Fruit fly (Drosophila melanogaster) whole organism, embryonic: ENCODE results near the gene Tim8.
A peak's percentile ranks its signal among the peaks of the same experiment; 100 is the strongest.

Source experiments
- Antp ChIP-seq: fragments of 200-800 bp; sonication (Bioruptor generic); optimal IDR thresholded peaks from 3 replicates; lab custom pipeline; 2016; ENCODE audit warnings: missing biosample characterization, missing genetic modification characterization
- Awh ChIP-seq: fragments of 200-800 bp; sonication (Bioruptor generic); IDR thresholded peaks from 2 replicates; pipeline ENCODE4, ENCODE4 v1.3.6; 2022; ENCODE audit warnings: missing biosample characterization, missing genetic modification characterization
- Blimp-1 ChIP-seq: fragments of 200-800 bp; sonication (Bioruptor generic); optimal IDR thresholded peaks from 3 replicates; lab custom pipeline; 2018; ENCODE audit warnings: missing biosample characterization, missing genetic modification characterization, mild to moderate bottlenecking, moderate library complexity, missing genetic modification reagents
- CG10321 ChIP-seq: fragments of 200-800 bp; sonication (Bioruptor generic); IDR thresholded peaks from 2 replicates; pipeline ENCODE4 v1.3.6; 2022; ENCODE audit warnings: missing biosample characterization, missing genetic modification characterization
- CG10979 ChIP-seq: fragments of 200-800 bp; sonication (Bioruptor generic); optimal IDR thresholded peaks from 2 replicates; lab custom pipeline; 2018; ENCODE audit warnings: missing biosample characterization, mild to moderate bottlenecking, missing genetic modification characterization, moderate library complexity
- CG12769 ChIP-seq: fragments of 200-800 bp; sonication (Bioruptor generic); optimal IDR thresholded peaks from 2 replicates; lab custom pipeline; 2019; ENCODE audit warnings: missing biosample characterization, mild to moderate bottlenecking, missing genetic modification characterization, moderate library complexity
- CG13624 ChIP-seq: fragments of 200-800 bp; sonication (Bioruptor generic); optimal IDR thresholded peaks from 2 replicates; lab custom pipeline; 2016; ENCODE audit warnings: missing biosample characterization, missing genetic modification characterization
- CG1603 ChIP-seq: fragments of 200-800 bp; sonication (Bioruptor generic); optimal IDR thresholded peaks from 2 replicates; lab custom pipeline; 2019; ENCODE audit warnings: missing biosample characterization, mild to moderate bottlenecking, missing genetic modification characterization, moderate library complexity
- CG17385 ChIP-seq: fragments of 200-800 bp; sonication (Bioruptor generic); optimal IDR thresholded peaks from 3 replicates; lab custom pipeline; 2018; ENCODE audit warnings: missing biosample characterization, mild to moderate bottlenecking, missing genetic modification characterization
- CG18011 ChIP-seq: fragments of 200-800 bp; sonication (Bioruptor generic); optimal IDR thresholded peaks from 2 replicates; lab custom pipeline; 2017; ENCODE audit warnings: missing biosample characterization, missing genetic modification characterization, mild to moderate bottlenecking, moderate library complexity, missing genotype
- CG1832 ChIP-seq: fragments of 200-800 bp; sonication (Bioruptor generic); optimal IDR thresholded peaks from 2 replicates; lab custom pipeline; 2017; ENCODE audit warnings: missing biosample characterization, mild to moderate bottlenecking, missing genetic modification characterization, inconsistent platforms
- CG18476 ChIP-seq: fragments of 200-800 bp; sonication (Bioruptor generic); optimal IDR thresholded peaks from 2 replicates; lab custom pipeline; 2016; ENCODE audit warnings: missing biosample characterization, mild to moderate bottlenecking, missing genetic modification characterization
- CG18619 ChIP-seq: fragments of 200-800 bp; sonication (Bioruptor generic); optimal IDR thresholded peaks from 3 replicates; lab custom pipeline; 2017; ENCODE audit warnings: missing biosample characterization, mild to moderate bottlenecking, missing genetic modification characterization
- CG2120 ChIP-seq: fragments of 200-800 bp; sonication (Bioruptor generic); optimal IDR thresholded peaks from 3 replicates; lab custom pipeline; 2016; ENCODE audit warnings: missing biosample characterization, missing genetic modification characterization
- CG2678 ChIP-seq: fragments of 200-800 bp; sonication (Bioruptor generic); optimal IDR thresholded peaks from 3 replicates; lab custom pipeline; 2019; ENCODE audit warnings: missing biosample characterization, mild to moderate bottlenecking, missing genetic modification characterization, moderate library complexity
- CG30403 ChIP-seq: fragments of 200-800 bp; sonication (Bioruptor generic); optimal IDR thresholded peaks from 3 replicates; lab custom pipeline; 2016; ENCODE audit warnings: missing biosample characterization, missing genetic modification characterization
- CG8281 ChIP-seq: fragments of 200-800 bp; sonication (Bioruptor generic); optimal IDR thresholded peaks from 2 replicates; lab custom pipeline; 2018; ENCODE audit warnings: missing biosample characterization, mild to moderate bottlenecking, missing genetic modification characterization, moderate library complexity
- CG8388 ChIP-seq: fragments of 200-800 bp; sonication (Bioruptor generic); optimal IDR thresholded peaks from 2 replicates; lab custom pipeline; 2019; ENCODE audit warnings: missing biosample characterization, mild to moderate bottlenecking, missing genetic modification characterization, moderate library complexity
- Fer3 ChIP-seq: fragments of 200-800 bp; sonication (Bioruptor generic); optimal IDR thresholded peaks from 2 replicates; lab custom pipeline; 2018; ENCODE audit warnings: missing biosample characterization, mild to moderate bottlenecking, missing genetic modification characterization, moderate library complexity
- Hr39 ChIP-seq: fragments of >200 bp; optimal IDR thresholded peaks from 2 replicates; lab custom pipeline; 2017
- Lim3 ChIP-seq: fragments of 200-800 bp; sonication (Bioruptor generic); IDR thresholded peaks from 2 replicates; pipeline ENCODE4 v1.3.6; 2022; ENCODE audit warnings: missing biosample characterization, missing genetic modification characterization
- Med ChIP-seq: fragments of 200-800 bp; sonication (Bioruptor generic); peaks from one replicate; lab custom pipeline; 2016; ENCODE audit warnings: missing biosample characterization, missing genetic modification characterization, mild to moderate bottlenecking, inconsistent platforms, moderate library complexity
- PHDP ChIP-seq: fragments of 200-800 bp; sonication (Bioruptor generic); optimal IDR thresholded peaks from 3 replicates; lab custom pipeline; 2018; ENCODE audit warnings: missing biosample characterization, mild to moderate bottlenecking, missing genetic modification characterization, moderate library complexity
- Stat92E ChIP-seq, 3 experiments: fragments of >200 bp in 2 of 3; fragments of 200-800 bp in 1 of 3; sonication (Bioruptor generic) in 1 of 3; optimal IDR thresholded peaks; 2 replicates each; lab custom pipeline; 2017 to 2019; ENCODE audit warnings: missing biosample characterization in 3 of 3, missing genetic modification characterization in 3 of 3, mild to moderate bottlenecking in 1 of 3, moderate library complexity in 1 of 3
- YL-1 ChIP-seq: fragments of 200-800 bp; sonication (Bioruptor generic); optimal IDR thresholded peaks from 3 replicates; lab custom pipeline; 2017; ENCODE audit warnings: missing biosample characterization, mild to moderate bottlenecking, missing genetic modification characterization
- abd-A ChIP-seq: fragments of 200-800 bp; sonication (Bioruptor generic); optimal IDR thresholded peaks from 3 replicates; lab custom pipeline; 2019; ENCODE audit warnings: missing biosample characterization, mild to moderate bottlenecking, missing genetic modification characterization, moderate library complexity
- ap ChIP-seq: fragments of 200-800 bp; sonication (Bioruptor generic); IDR thresholded peaks from 2 replicates; pipeline ENCODE4 v1.3.6; 2022; ENCODE audit warnings: missing biosample characterization, missing genetic modification characterization
- bbx ChIP-seq: fragments of 200-800 bp; sonication (Bioruptor generic); IDR thresholded peaks from 2 replicates; pipeline ENCODE4 v1.3.6; 2022; ENCODE audit warnings: missing biosample characterization, missing genetic modification characterization; ENCODE audit not compliant: partially characterized antibody
- caup ChIP-seq: fragments of 200-800 bp; sonication (Bioruptor generic); optimal IDR thresholded peaks from 3 replicates; lab custom pipeline; 2017; ENCODE audit warnings: missing biosample characterization, mild to moderate bottlenecking, missing genetic modification characterization, moderate library complexity; ENCODE audit not compliant: severe bottlenecking
- chif ChIP-seq, 2 experiments: fragments of 200-800 bp; sonication (Bioruptor generic); optimal IDR thresholded peaks; 3 replicates each; lab custom pipeline; 2016; ENCODE audit warnings: missing biosample characterization in 2 of 2, missing genetic modification characterization in 2 of 2
- chinmo ChIP-seq: fragments of 200-800 bp; sonication (Bioruptor generic); IDR thresholded peaks from 4 replicates; pipeline ENCODE4 v1.3.6; 2022; ENCODE audit warnings: missing biosample characterization, missing genetic modification characterization; ENCODE audit not compliant: partially characterized antibody
- chm ChIP-seq: fragments of 200-800 bp; sonication (Bioruptor generic); IDR thresholded peaks from 2 replicates; pipeline ENCODE4 v1.3.6; 2022; ENCODE audit warnings: missing biosample characterization, missing genetic modification characterization
- crol ChIP-seq: fragments of 200-800 bp; sonication (Bioruptor generic); IDR thresholded peaks from 2 replicates; pipeline ENCODE4 v1.3.6; 2022; ENCODE audit warnings: missing biosample characterization, missing genetic modification characterization
- disco-r ChIP-seq: fragments of 200-800 bp; sonication (Bioruptor generic); optimal IDR thresholded peaks from 2 replicates; lab custom pipeline; 2016; ENCODE audit warnings: missing biosample characterization, missing genetic modification characterization
- dmrt11E ChIP-seq: fragments of 200-800 bp; sonication (Bioruptor generic); optimal IDR thresholded peaks from 3 replicates; lab custom pipeline; 2018; ENCODE audit warnings: missing biosample characterization, mild to moderate bottlenecking, missing genetic modification characterization, moderate library complexity
- en ChIP-seq: fragments of 200-800 bp; sonication (Bioruptor generic); optimal IDR thresholded peaks from 2 replicates; lab custom pipeline; 2016; ENCODE audit warnings: missing biosample characterization, missing genetic modification characterization
- eve ChIP-seq, 2 experiments: fragments of >200 bp; optimal IDR thresholded peaks; 2 replicates each; lab custom pipeline; 2017; ENCODE audit warnings: missing biosample characterization in 2 of 2, missing genetic modification characterization in 2 of 2
- exex ChIP-seq: fragments of 200-800 bp; sonication (Bioruptor generic); optimal IDR thresholded peaks from 4 replicates; lab custom pipeline; 2018; ENCODE audit warnings: missing biosample characterization, mild to moderate bottlenecking, missing genetic modification characterization, moderate library complexity
- eyg ChIP-seq: fragments of 200-800 bp; sonication (Bioruptor generic); optimal IDR thresholded peaks from 3 replicates; lab custom pipeline; 2016; ENCODE audit warnings: missing biosample characterization, missing genetic modification characterization
- grau ChIP-seq: fragments of 200-800 bp; optimal IDR thresholded peaks from 3 replicates; lab custom pipeline; 2019; ENCODE audit warnings: missing biosample characterization, mild to moderate bottlenecking, missing genetic modification characterization, moderate library complexity
- h ChIP-seq: fragments of >200 bp; optimal IDR thresholded peaks from 2 replicates; lab custom pipeline; 2017
- jing ChIP-seq: fragments of 200-800 bp; sonication (Bioruptor generic); optimal IDR thresholded peaks from 2 replicates; lab custom pipeline; 2018; ENCODE audit warnings: missing biosample characterization, mild to moderate bottlenecking, missing genetic modification characterization
- knrl ChIP-seq: fragments of 200-800 bp; sonication (Bioruptor generic); IDR thresholded peaks from 3 replicates; pipeline ENCODE4 v1.3.6; 2022; ENCODE audit warnings: missing biosample characterization, missing genetic modification characterization; ENCODE audit not compliant: partially characterized antibody
- lab ChIP-seq: fragments of 200-800 bp; sonication (Bioruptor generic); optimal IDR thresholded peaks from 3 replicates; lab custom pipeline; 2017; ENCODE audit warnings: missing biosample characterization, missing genetic modification characterization, mild to moderate bottlenecking, moderate library complexity, missing genetic modification reagents
- repo ChIP-seq: fragments of 200-800 bp; sonication (Bioruptor generic); optimal IDR thresholded peaks from 2 replicates; lab custom pipeline; 2016; ENCODE audit warnings: missing biosample characterization, missing genetic modification characterization
- row ChIP-seq: fragments of 200-800 bp; sonication (Bioruptor generic); IDR thresholded peaks from 3 replicates; pipeline ENCODE4 v1.3.6; 2022; ENCODE audit warnings: missing biosample characterization, missing genetic modification characterization
- sd ChIP-seq: fragments of 200-800 bp; sonication (Bioruptor generic); optimal IDR thresholded peaks from 3 replicates; lab custom pipeline; 2018; ENCODE audit warnings: missing biosample characterization, mild to moderate bottlenecking, missing genetic modification characterization, moderate library complexity
- sens ChIP-seq: fragments of 200-800 bp; sonication (Bioruptor generic); peaks from one replicate; lab custom pipeline; 2016; ENCODE audit warnings: missing biosample characterization, missing genetic modification characterization
- sens-2 ChIP-seq: fragments of 200-800 bp; sonication (Bioruptor generic); IDR thresholded peaks from 2 replicates; pipeline ENCODE4 v1.3.6; 2022; ENCODE audit warnings: missing biosample characterization, missing genetic modification characterization
- shn ChIP-seq: fragments of 200-800 bp; sonication (Bioruptor generic); optimal IDR thresholded peaks from 3 replicates; lab custom pipeline; 2016; ENCODE audit warnings: missing biosample characterization, missing genetic modification characterization

The Tim8 gene

dm6 chrX:11340719-11341322, 27.4 kb upstream of the Tim8 start (continued):
- TF ChIP-seq Blimp-1 (GFP tag; lab: Kevin White, UChicago) = no peak
- no peak for TF ChIP-seq shn (GFP tag; lab: Kevin White, UChicago)
- TF ChIP-seq chif (GFP tag; optimal IDR thresholded peaks at IDR 0.05; lab: Kevin White, UChicago) = peak in 1 of 2 experiments; percentile 11
- no peak for TF ChIP-seq repo (GFP tag; lab: Kevin White, UChicago)
- TF ChIP-seq exex = peak; percentile 18
- TF ChIP-seq row = peak; percentile 69
- no peak for TF ChIP-seq caup
- no peak for TF ChIP-seq Stat92E (GFP tag; optimal IDR thresholded peaks at IDR 0.05; lab: Kevin White, UChicago)
- TF ChIP-seq CG18011 (GFP tag; lab: Kevin White, UChicago) = no peak
- TF ChIP-seq sens (GFP tag; lab: Kevin White, UChicago) = peak; percentile 80
- no peak for TF ChIP-seq bbx (GFP tag; lab: Robert Waterston, UW)
- peak; percentile 33 for TF ChIP-seq Antp (GFP tag; lab: Kevin White, UChicago)
- peak; percentile 3 for TF ChIP-seq Fer3
- peak; percentile 13 for TF ChIP-seq CG18619 (GFP tag; lab: Kevin White, UChicago)
- no peak for TF ChIP-seq disco-r (GFP tag; lab: Kevin White, UChicago)
- no peak for TF ChIP-seq sd (tag; lab: Kevin White, UChicago)
- TF ChIP-seq Hr39 (lab: Kevin White, UChicago) = no peak
- TF ChIP-seq CG17385 (GFP tag; lab: Kevin White, UChicago) = no peak
- 0 out of 4 replicates have a peak, but pooled peaks have one; percentile 36 for TF ChIP-seq chinmo (GFP tag; lab: Robert Waterston, UW)
- TF ChIP-seq dmrt11E (tag; lab: Kevin White, UChicago) = peak; percentile 17
- no peak for TF ChIP-seq jing (GFP tag; lab: Kevin White, UChicago)
- no peak for TF ChIP-seq CG13624 (GFP tag; lab: Kevin White, UChicago)
- no peak for TF ChIP-seq h (lab: Kevin White, UChicago)
- TF ChIP-seq PHDP = peak; percentile 9
- no peak for TF ChIP-seq chm (GFP tag; lab: Robert Waterston, UW)
- no peak for TF ChIP-seq knrl (GFP tag; lab: Robert Waterston, UW)
- TF ChIP-seq ap (GFP tag; lab: Robert Waterston, UW) = 0 out of 2 replicates have a peak, but pooled peaks have one; percentile 21
- TF ChIP-seq CG18476 (GFP tag; lab: Kevin White, UChicago) = no peak
- TF ChIP-seq eyg = no peak
- TF ChIP-seq CG1832 (GFP tag; lab: Kevin White, UChicago) = peak; percentile 55
- peak; percentile 32 for TF ChIP-seq CG2678 (tag; lab: Kevin White, UChicago)
- TF ChIP-seq lab (GFP tag; lab: Kevin White, UChicago) = peak; percentile 32
- 0 out of 2 replicates have a peak, but pooled peaks have one; percentile 10 for TF ChIP-seq sens-2 (GFP tag; lab: Robert Waterston, UW)
- TF ChIP-seq CG30403 (GFP tag; lab: Kevin White, UChicago) = peak; percentile 43
- peak; percentile 74 for TF ChIP-seq Med (GFP tag; lab: Kevin White, UChicago)
- TF ChIP-seq CG1603 (tag; lab: Kevin White, UChicago) = peak; percentile 19
- no peak for TF ChIP-seq eve (GFP tag; optimal IDR thresholded peaks at IDR 0.05; lab: Kevin White, UChicago)
- TF ChIP-seq crol = peak; percentile 88
- peak; percentile 24 for TF ChIP-seq CG10979 (tag; lab: Kevin White, UChicago)
- no peak for TF ChIP-seq Lim3 (GFP tag; lab: Robert Waterston, UW)
- no peak for TF ChIP-seq CG8281 (tag; lab: Kevin White, UChicago)
- peak; percentile 61 for TF ChIP-seq CG12769
- peak; percentile 87 for TF ChIP-seq grau (tag; lab: Kevin White, UChicago)
- peak; percentile 41 for TF ChIP-seq CG2120 (GFP tag; lab: Kevin White, UChicago)
- no peak for TF ChIP-seq YL-1
- no peak for TF ChIP-seq en (GFP tag; lab: Kevin White, UChicago)
- no peak for TF ChIP-seq abd-A (tag; lab: Kevin White, UChicago)
- no peak for TF ChIP-seq Awh (GFP tag; lab: Robert Waterston, UW)
- TF ChIP-seq CG8388 (GFP tag; lab: Kevin White, UChicago) = peak; percentile 23
- no peak for TF ChIP-seq CG10321
